Worm (Caenorhabditis elegans): ENCODE measurements around the gene cyn-3.

Gene cyn-3

DNA sequence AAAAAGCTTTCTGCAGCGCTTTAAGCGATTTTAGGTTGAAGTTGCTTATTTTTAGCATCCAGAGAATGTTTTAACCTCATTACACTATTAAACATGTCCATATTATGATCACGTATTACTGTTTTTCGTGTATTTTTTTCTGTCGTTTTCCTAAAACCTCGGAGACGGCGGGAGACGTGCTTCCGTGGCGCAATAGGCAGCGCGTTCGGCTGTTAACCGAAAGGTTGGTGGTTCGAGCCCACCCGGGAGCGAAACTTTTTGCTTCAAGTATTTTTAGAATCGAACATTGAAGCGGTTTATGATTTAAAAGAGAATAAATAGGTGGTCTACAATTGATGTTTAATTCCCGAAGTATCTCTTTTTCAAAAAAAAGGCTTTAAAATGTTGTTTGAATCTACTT is 33.2 kb upstream of the cyn-3 start:
- TF ChIP-seq egrh-3 (GFP tag; IDR thresholded peaks at IDR 0.05) (no peak), unc-130 (GFP tag; optimal IDR thresholded peaks at IDR 0.05) (no peak), F22D6.2 (tag; optimal IDR thresholded peaks at IDR 0.05) (no peak), F39B2.1 (GFP tag; IDR thresholded peaks at IDR 0.05) (no peak), nhr-27 (tag; optimal IDR thresholded peaks at IDR 0.05) (no peak), sea-2 (GFP tag; IDR thresholded peaks at IDR 0.05) (no peak), F33H1.4 (GFP tag; IDR thresholded peaks at IDR 0.05) (no peak), snpc-4 (GFP tag; optimal IDR thresholded peaks at IDR 0.05) (no peak), snpc-4 (tag; optimal IDR thresholded peaks at IDR 0.05) (no peak), nfyb-1 (GFP tag; IDR thresholded peaks at IDR 0.05) (no peak), mcd-1 (GFP tag; IDR thresholded peaks at IDR 0.05) (no peak), T07F8.4 (tag; optimal IDR thresholded peaks at IDR 0.05) (no peak), fkh-3 (tag; optimal IDR thresholded peaks at IDR 0.05) (no peak), nhr-179 (tag; optimal IDR thresholded peaks at IDR 0.05) (no peak), tbp1 (GFP tag; optimal IDR thresholded peaks at IDR 0.05) (peak; percentile 87), hsf-1 (GFP tag; IDR thresholded peaks at IDR 0.05) (no peak), gei-17 (GFP tag; optimal IDR thresholded peaks at IDR 0.05) (no peak), C17E4.6 (GFP tag; IDR thresholded peaks at IDR 0.05) (no peak), Y67H2A.10 (GFP tag; conservative IDR thresholded peaks at IDR 0.05) (no peak), hlh-26 (GFP tag; conservative IDR thresholded peaks at IDR 0.05) (no peak), mes-4 (tag; optimal IDR thresholded peaks at IDR 0.05) (no peak), K11D2.4 (GFP tag; IDR thresholded peaks at IDR 0.05) (no peak), madf-8 (GFP tag; conservative IDR thresholded peaks at IDR 0.05) (no peak), F23B12.7 (tag; optimal IDR thresholded peaks at IDR 0.05; ENCODE audit: insufficient read depth) (peak; percentile 77), hmg-1.2 (GFP tag; IDR thresholded peaks at IDR 0.05) (peak; percentile 62; the same call in 1 of the 2 replicates), B0035.1 (tag; optimal IDR thresholded peaks at IDR 0.05) (no peak), F37B4.10 (GFP tag; IDR thresholded peaks at IDR 0.05) (no peak), Y56A3A.18 (GFP tag; IDR thresholded peaks at IDR 0.05) (no peak), ceh-27 (GFP tag; optimal IDR thresholded peaks at IDR 0.05) (no peak), ets-4 (GFP tag; optimal IDR thresholded peaks at IDR 0.05) (no peak), pbrm-1 (GFP tag; IDR thresholded peaks at IDR 0.05) (peak; percentile 68; the same call in 1 of the 2 replicates), hmg-20 (GFP tag; IDR thresholded peaks at IDR 0.05) (no peak), lir-1 (GFP tag; conservative IDR thresholded peaks at IDR 0.05) (no peak; the same call in 1 of the 2 replicates), chd-7 (tag; optimal IDR thresholded peaks at IDR 0.05) (no peak), egl-44 (GFP tag; IDR thresholded peaks at IDR 0.05) (no peak), aptf-3 (GFP tag; IDR thresholded peaks at IDR 0.05) (no peak), ztf-28 (GFP tag; IDR thresholded peaks at IDR 0.05) (0 out of 2 replicates have a peak, but pooled peaks have one; percentile 53), lin-40 (tag; optimal IDR thresholded peaks at IDR 0.05) (no peak), ekl-4 (GFP tag; IDR thresholded peaks at IDR 0.05) (no peak), K12H6.12 (tag; optimal IDR thresholded peaks at IDR 0.05) (no peak), ZK185.1 (tag; optimal IDR thresholded peaks at IDR 0.05; ENCODE audit: poor library complexity, severe bottlenecking) (no peak), B0261.1 (tag; optimal IDR thresholded peaks at IDR 0.05) (peak; percentile 78), snpc-1.1 (tag; optimal IDR thresholded peaks at IDR 0.05; ENCODE audit: insufficient read depth) (peak; percentile 17), lag-1 (GFP tag; IDR thresholded peaks at IDR 0.05) (no peak), zfh-2 (GFP tag; conservative IDR thresholded peaks at IDR 0.05) (no peak), die-1 (tag; optimal IDR thresholded peaks at IDR 0.05) (peak; percentile 41), lsl-1 (GFP tag; optimal IDR thresholded peaks at IDR 0.05) (no peak), lin-26 (GFP tag; IDR thresholded peaks at IDR 0.05) (no peak; the same call in 1 of the 2 replicates), aptf-2 (GFP tag; conservative IDR thresholded peaks at IDR 0.05) (no peak)

All from whole organism, young adult.